Worm (Caenorhabditis elegans) whole organism, L4 larva: ENCODE data around the gene pxf-1.

Source experiments
- F26F4.8 ChIP-seq: fragments of 200-800 bp; sonication (Bioruptor generic); conservative IDR thresholded peaks from 2 replicates; pipeline ENCODE4 v1.3.6; 2022; ENCODE audit warnings: missing genetic modification characterization, missing compliant biosample characterization
- F49E8.2 ChIP-seq: sonication (generic microtip); optimal IDR thresholded peaks from 2 replicates; lab custom pipeline; 2016; ENCODE audit warnings: missing compliant biosample characterization, mild to moderate bottlenecking, missing genetic modification characterization, borderline replicate concordance
- T20F7.1 ChIP-seq: fragments of 200-800 bp; sonication (Bioruptor generic); optimal IDR thresholded peaks from 2 replicates; lab custom pipeline; 2018; ENCODE audit warnings: mild to moderate bottlenecking, missing genetic modification characterization, missing compliant biosample characterization
- Y105C5A.15 ChIP-seq: fragments of 200-800 bp; sonication (Bioruptor generic); IDR thresholded peaks from 2 replicates; pipeline ENCODE4 v1.3.6; 2022; ENCODE audit warnings: missing genetic modification characterization, missing compliant biosample characterization
- ZK546.5 ChIP-seq, 2 experiments: sonication (generic microtip); optimal IDR thresholded peaks; 2 replicates each; lab custom pipeline; 2017; ENCODE audit warnings: missing biosample characterization in 2 of 2, missing genetic modification characterization in 2 of 2
- aha-1 ChIP-seq: fragments of 150-350 bp; peaks from one replicate; lab custom pipeline; 2014; ENCODE audit warnings: missing biosample characterization, missing genetic modification characterization
- aly-2 ChIP-seq: sonication (generic microtip); optimal IDR thresholded peaks from 2 replicates; lab custom pipeline; 2018; ENCODE audit warnings: missing biosample characterization, missing genetic modification characterization
- ceh-20 ChIP-seq: fragments of 200-800 bp; sonication (Bioruptor generic); IDR thresholded peaks from 2 replicates; pipeline ENCODE4 v1.3.6; 2022; ENCODE audit warnings: missing genetic modification reagents, missing genetic modification characterization, missing compliant biosample characterization
- ceh-28 ChIP-seq: fragments of 150-350 bp; optimal IDR thresholded peaks from 2 replicates; lab custom pipeline; 2014; ENCODE audit warnings: missing biosample characterization, missing genetic modification reagents, missing genetic modification characterization
- ceh-32 ChIP-seq: sonication (generic microtip); optimal IDR thresholded peaks from 2 replicates; lab custom pipeline; 2016; ENCODE audit warnings: mild to moderate bottlenecking, missing genetic modification characterization, missing compliant biosample characterization; ENCODE audit not compliant: poor library complexity
- ces-1 ChIP-seq: fragments of 150-350 bp; sonication (generic microtip); optimal IDR thresholded peaks from 4 replicates; lab custom pipeline; 2014; ENCODE audit warnings: missing biosample characterization, missing genetic modification reagents, missing genetic modification characterization
- cey-2 ChIP-seq: sonication (generic microtip); optimal IDR thresholded peaks from 3 replicates; lab custom pipeline; 2017; ENCODE audit warnings: missing genetic modification characterization, mild to moderate bottlenecking, missing compliant biosample characterization, antibody characterized with exemption, borderline replicate concordance; ENCODE audit not compliant: insufficient read depth
- daf-19 ChIP-seq: fragments of 200-800 bp; sonication (Bioruptor generic); conservative IDR thresholded peaks from 2 replicates; pipeline ENCODE4 v1.3.6; 2022; ENCODE audit warnings: missing genetic modification characterization, missing compliant biosample characterization
- dmd-6 ChIP-seq: fragments of 200-800 bp; sonication (Bioruptor generic); IDR thresholded peaks from 2 replicates; pipeline ENCODE4 v1.3.6; 2022; ENCODE audit warnings: missing genetic modification reagents, missing genetic modification characterization, missing compliant biosample characterization
- dmd-8 ChIP-seq: fragments of 200-800 bp; sonication (Bioruptor generic); IDR thresholded peaks from 2 replicates; pipeline ENCODE4 v1.3.6; 2022; ENCODE audit warnings: missing genetic modification characterization, missing compliant biosample characterization
- fkh-10 ChIP-seq: fragments of 150-350 bp; optimal IDR thresholded peaks from 2 replicates; lab custom pipeline; 2014; ENCODE audit warnings: missing biosample characterization, missing genetic modification reagents, missing genetic modification characterization
- gei-8 ChIP-seq: fragments of 200-800 bp; sonication (Bioruptor generic); optimal IDR thresholded peaks from 2 replicates; lab custom pipeline; 2018; ENCODE audit warnings: mild to moderate bottlenecking, missing genetic modification characterization, missing compliant biosample characterization
- hif-1 ChIP-seq, 2 experiments: sonication (generic microtip); optimal IDR thresholded peaks; 2 replicates each; lab custom pipeline; 2016 to 2017; ENCODE audit warnings: missing compliant biosample characterization in 2 of 2, missing genetic modification characterization in 2 of 2, missing genetic modification reagents in 2 of 2, missing genotype in 2 of 2, mild to moderate bottlenecking in 1 of 2
- lim-7 ChIP-seq: fragments of 200-800 bp; sonication (Bioruptor generic); IDR thresholded peaks from 2 replicates; pipeline ENCODE4 v1.3.6; 2022; ENCODE audit warnings: missing genetic modification characterization, missing compliant biosample characterization
- lin-1 ChIP-seq: fragments of 200-800 bp; sonication (Bioruptor generic); IDR thresholded peaks from 2 replicates; pipeline ENCODE4 v1.3.6; 2022; ENCODE audit warnings: missing genetic modification reagents, missing genetic modification characterization, missing compliant biosample characterization
- lin-38 ChIP-seq: fragments of 200-800 bp; sonication (Bioruptor generic); IDR thresholded peaks from 2 replicates; pipeline ENCODE4 v1.3.6; 2022; ENCODE audit warnings: missing genetic modification reagents, missing genetic modification characterization, missing compliant biosample characterization
- madf-5 ChIP-seq, 2 experiments: fragments of 200-800 bp; sonication (Bioruptor generic); IDR thresholded peaks; 2 replicates each; pipeline ENCODE4 v1.3.6; 2022; ENCODE audit warnings: missing compliant biosample characterization in 2 of 2, missing genetic modification characterization in 2 of 2
- mdt-29 ChIP-seq: fragments of 200-800 bp; sonication (Bioruptor generic); IDR thresholded peaks from 2 replicates; pipeline ENCODE4 v1.3.6; 2022; ENCODE audit warnings: missing genetic modification reagents, missing genetic modification characterization, missing compliant biosample characterization
- mxl-2 ChIP-seq: fragments of 200-800 bp; sonication (Bioruptor generic); conservative IDR thresholded peaks from 2 replicates; pipeline ENCODE4 v1.3.6; 2022; ENCODE audit warnings: missing genetic modification reagents, missing genetic modification characterization, missing compliant biosample characterization
- nhr-11 ChIP-seq: fragments of 150-350 bp; optimal IDR thresholded peaks from 2 replicates; lab custom pipeline; 2014; ENCODE audit warnings: missing biosample characterization, missing genetic modification characterization
- nhr-25 ChIP-seq: sonication (generic microtip); optimal IDR thresholded peaks from 2 replicates; lab custom pipeline; 2017; ENCODE audit warnings: missing genetic modification characterization, mild to moderate bottlenecking, missing compliant biosample characterization, antibody characterized with exemption, moderate library complexity, borderline replicate concordance; ENCODE audit not compliant: insufficient read depth
- nhr-28 ChIP-seq: fragments of 150-350 bp; optimal IDR thresholded peaks from 2 replicates; lab custom pipeline; 2014; ENCODE audit warnings: missing biosample characterization, missing genetic modification characterization
- set-16 ChIP-seq: fragments of 200-800 bp; sonication (Bioruptor generic); IDR thresholded peaks from 2 replicates; pipeline ENCODE4 v1.3.6; 2022; ENCODE audit warnings: missing genetic modification reagents, missing genetic modification characterization, missing compliant biosample characterization
- skn-1 ChIP-seq: fragments of 150-350 bp; optimal IDR thresholded peaks from 2 replicates; lab custom pipeline; 2014; ENCODE audit warnings: missing biosample characterization, missing genetic modification characterization
- snpc-1.2 ChIP-seq: fragments of 200-800 bp; sonication (Bioruptor generic); IDR thresholded peaks from 2 replicates; pipeline ENCODE4 v1.3.6; 2022; ENCODE audit warnings: missing genetic modification reagents, missing genetic modification characterization, missing compliant biosample characterization
- spr-3 ChIP-seq: fragments of 200-800 bp; sonication (Bioruptor generic); optimal IDR thresholded peaks from 2 replicates; lab custom pipeline; 2018; ENCODE audit warnings: mild to moderate bottlenecking, missing genetic modification characterization, missing compliant biosample characterization
- tag-97 ChIP-seq: fragments of 200-800 bp; sonication (Bioruptor generic); IDR thresholded peaks from 2 replicates; pipeline ENCODE4 v1.3.6; 2022; ENCODE audit warnings: missing genetic modification characterization, missing compliant biosample characterization
- unc-130 ChIP-seq: sonication (generic microtip); optimal IDR thresholded peaks from 2 replicates; lab custom pipeline; 2016; ENCODE audit warnings: missing genetic modification reagents, missing genetic modification characterization, missing compliant biosample characterization
- zag-1 ChIP-seq: fragments of 150-350 bp; optimal IDR thresholded peaks from 2 replicates; lab custom pipeline; 2014; ENCODE audit warnings: missing biosample characterization, missing genetic modification characterization
- zip-11 ChIP-seq: fragments of 200-800 bp; sonication (Bioruptor generic); IDR thresholded peaks from 2 replicates; pipeline ENCODE4 v1.3.6; 2022; ENCODE audit warnings: missing genetic modification characterization, missing compliant biosample characterization
- zip-2 ChIP-seq: fragments of 150-350 bp; optimal IDR thresholded peaks from 2 replicates; lab custom pipeline; 2014; ENCODE audit warnings: missing biosample characterization, missing genetic modification characterization
- ztf-7 ChIP-seq: fragments of 150-350 bp; optimal IDR thresholded peaks from 2 replicates; lab custom pipeline; 2014; ENCODE audit warnings: missing biosample characterization, missing genetic modification characterization

Gene pxf-1

DNA sequence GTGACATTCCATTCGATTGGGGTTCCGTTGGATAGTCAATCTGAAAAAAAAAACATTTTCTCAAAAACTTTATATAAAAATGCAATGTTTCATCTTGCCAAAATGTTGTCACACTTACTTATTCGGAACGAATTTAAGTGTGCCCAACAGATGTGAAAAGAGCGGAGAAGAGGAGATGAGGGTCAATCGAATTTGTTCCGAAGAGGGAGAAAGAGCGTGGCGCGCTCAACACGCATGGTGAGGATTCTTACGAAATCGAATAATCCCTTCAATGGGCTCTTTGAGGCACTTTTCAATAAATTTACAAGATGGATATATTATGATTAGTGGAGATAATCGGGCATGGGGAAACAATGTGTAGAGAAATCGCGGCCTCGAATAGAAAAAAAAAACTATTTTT, 3.3 kb downstream of the pxf-1 start:
- TF ChIP-seq nhr-25 (tag; lab: Kevin White, UChicago) (no peak), skn-1 (tag; lab: Kevin White, UChicago) (no peak), hif-1 (tag; optimal IDR thresholded peaks at IDR 0.05; lab: Kevin White, UChicago) (no peak), aly-2 (tag; lab: Kevin White, UChicago) (no peak), nhr-11 (tag; lab: Kevin White, UChicago) (no peak), ZK546.5 (tag; optimal IDR thresholded peaks at IDR 0.05; lab: Kevin White, UChicago) (no peak), gei-8 (GFP tag; lab: Kevin White, UChicago) (no peak), lin-1 (GFP tag; lab: Robert Waterston, UW) (no peak), tag-97 (GFP tag; lab: Robert Waterston, UW) (no peak), ces-1 (GFP tag; lab: Kevin White, UChicago) (peak; percentile 92), madf-5 (GFP tag; IDR thresholded peaks at IDR 0.05; lab: Robert Waterston, UW) (no peak), lim-7 (GFP tag; lab: Robert Waterston, UW) (no peak), mxl-2 (no peak), ztf-7 (tag; lab: Kevin White, UChicago) (no peak), F49E8.2 (tag; lab: Kevin White, UChicago) (no peak), dmd-8 (GFP tag; lab: Robert Waterston, UW) (no peak), zip-2 (no peak), fkh-10 (GFP tag; lab: Kevin White, UChicago) (peak; percentile 79), unc-130 (no peak), ceh-20 (no peak), cey-2 (tag; lab: Kevin White, UChicago) (no peak), nhr-28 (tag; lab: Kevin White, UChicago) (no peak), aha-1 (tag; lab: Kevin White, UChicago) (peak; percentile 20), lin-38 (GFP tag; lab: Robert Waterston, UW) (no peak), mdt-29 (GFP tag; lab: Robert Waterston, UW) (no peak)
- TF ChIP-seq, all 104 proteins: peak for 3

DNA sequence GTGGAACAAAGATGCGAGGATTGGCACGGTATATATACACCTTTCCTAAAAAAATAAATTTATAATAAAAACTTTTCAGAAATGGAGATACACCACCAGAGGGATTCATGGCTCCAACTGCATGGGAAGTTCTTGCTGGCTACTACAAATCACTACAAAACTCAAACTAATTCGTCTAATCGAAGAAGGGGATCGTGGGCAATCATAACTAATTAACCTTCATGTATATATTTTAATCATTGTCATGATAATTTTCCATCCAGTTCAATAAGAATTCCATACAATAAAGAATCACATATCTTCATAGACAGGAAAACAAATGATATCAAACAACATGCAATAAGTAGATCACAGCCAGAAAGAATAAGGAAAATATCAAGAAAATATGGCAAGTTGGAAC, 10.1 kb downstream of the pxf-1 start:
- TF ChIP-seq lin-38 (GFP tag; lab: Robert Waterston, UW), result peak; percentile 28; the same call in 1 of the 2 replicates
- TF ChIP-seq zag-1 (tag; lab: Kevin White, UChicago), result no peak
- TF ChIP-seq, all 104 proteins: peak for 1

DNA sequence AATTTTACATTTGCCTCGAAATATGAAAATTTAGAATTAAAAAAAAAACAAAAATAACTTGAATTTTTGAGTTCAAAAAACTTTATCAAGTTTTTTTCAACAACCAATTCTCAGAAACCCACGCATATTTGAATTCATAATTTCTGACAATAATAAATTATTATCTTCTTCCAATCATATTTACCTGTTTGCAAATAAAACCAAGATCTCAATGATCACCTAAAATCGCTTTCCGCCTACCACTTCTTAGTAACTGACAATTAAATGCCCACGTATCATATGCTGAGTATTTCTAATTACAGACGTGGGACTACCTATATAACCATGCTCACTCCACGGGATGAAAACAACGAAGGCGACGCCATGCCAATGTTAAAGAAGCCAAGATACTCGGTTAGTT, 12.4 kb downstream of the pxf-1 start, which contains the start of gene pps-1:
pps-1 (plus strand) TSS at position 301 of the 400 bp plus-strand sequence.
- TF ChIP-seq daf-19 (0 out of 2 replicates have a peak, but pooled peaks have one; percentile 13), F26F4.8 (GFP tag; lab: Robert Waterston, UW) (no peak)

DNA sequence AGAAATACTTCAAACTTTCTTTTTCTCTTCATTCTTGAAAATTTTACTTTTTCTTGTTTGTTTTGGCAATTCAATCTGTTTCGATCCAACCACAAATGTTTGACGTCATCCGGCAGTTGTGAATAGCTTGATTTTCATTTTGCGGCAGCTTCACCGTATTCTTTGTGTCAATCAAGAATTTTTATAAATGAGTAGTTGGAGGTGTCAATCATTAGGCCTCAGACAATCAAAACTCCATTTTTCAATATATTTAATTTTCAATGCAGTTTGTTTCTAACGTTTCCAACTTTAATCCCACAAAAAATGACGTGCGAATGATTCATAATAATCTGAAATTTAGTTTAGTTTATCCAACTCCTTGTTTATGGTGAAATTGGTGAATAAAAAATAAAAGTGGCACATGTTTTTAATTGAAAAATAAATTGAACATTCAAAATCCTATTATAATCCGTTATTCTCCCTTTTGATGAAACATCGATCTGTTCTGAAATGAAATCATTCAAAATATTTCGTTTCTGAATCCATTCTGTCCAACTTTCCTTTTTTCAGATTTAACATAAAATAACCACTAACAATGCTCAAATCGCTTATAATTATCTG, 16.6 kb downstream of the pxf-1 start, which contains the start of gene ttr-53:
ttr-53 (plus strand) TSS at position 550 of the 600 bp plus-strand sequence.
- TF ChIP-seq hif-1 (tag; optimal IDR thresholded peaks at IDR 0.05; lab: Kevin White, UChicago) (no peak), dmd-6 (GFP tag; lab: Robert Waterston, UW) (0 out of 2 replicates have a peak, but pooled peaks have one; percentile 11), ceh-32 (tag; lab: Kevin White, UChicago) (no peak), aha-1 (tag; lab: Kevin White, UChicago) (peak; percentile 30)

DNA sequence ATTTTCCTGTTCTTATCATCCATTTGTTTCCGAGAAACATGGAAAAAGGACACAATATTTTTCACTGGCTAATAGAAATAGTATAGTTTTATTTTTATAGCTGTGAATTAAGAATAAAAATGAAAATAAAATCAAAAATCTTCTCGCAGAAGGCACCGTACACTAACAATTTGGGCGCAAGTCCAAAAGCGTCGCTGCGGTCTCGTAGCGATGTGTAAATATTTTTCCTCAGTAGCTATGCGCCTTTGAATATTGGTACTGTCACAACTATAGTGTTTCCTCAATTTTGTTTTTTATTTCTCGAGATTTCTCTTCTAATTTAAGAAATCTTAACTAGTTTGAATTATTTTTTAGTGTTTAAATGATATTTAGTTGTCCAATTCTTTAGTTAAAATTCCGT, 17.1 kb downstream of the pxf-1 start:
- TF ChIP-seq ceh-28 (tag; lab: Kevin White, UChicago), result no peak
- TF ChIP-seq snpc-1.2 (GFP tag; lab: Robert Waterston, UW), result peak; percentile 63; the same call in 1 of the 2 replicates
- no peak for TF ChIP-seq spr-3 (GFP tag; lab: Kevin White, UChicago)
- TF ChIP-seq zip-11 (GFP tag; lab: Robert Waterston, UW), result no peak
- no peak for TF ChIP-seq Y105C5A.15 (GFP tag; lab: Robert Waterston, UW)
- no peak for TF ChIP-seq T20F7.1 (GFP tag; lab: Kevin White, UChicago)
- no peak for TF ChIP-seq set-16 (GFP tag; lab: Robert Waterston, UW)
